Worm (Caenorhabditis elegans) whole organism, early embryonic: Measurements from ENCODE around the gene nhr-176.

ENCODE experiments used
- B0310.2 ChIP-seq: sonication (generic microtip); optimal IDR thresholded peaks from 2 replicates; lab custom pipeline; 2016; ENCODE audit warnings: mild to moderate bottlenecking, missing genetic modification characterization, missing compliant biosample characterization
- F13C5.2 ChIP-seq: sonication (generic microtip); optimal IDR thresholded peaks from 2 replicates; lab custom pipeline; 2017; ENCODE audit warnings: mild to moderate bottlenecking, missing genetic modification characterization, inconsistent platforms, missing compliant biosample characterization
- aly-1 ChIP-seq: sonication (generic microtip); optimal IDR thresholded peaks from 2 replicates; lab custom pipeline; 2016; ENCODE audit warnings: missing genetic modification characterization, missing compliant biosample characterization
- ama-1 ChIP-seq: fragments of 150-350 bp; optimal IDR thresholded peaks from 2 replicates; lab custom pipeline; 2014
- ceh-13 ChIP-seq: fragments of 200-800 bp; sonication (Bioruptor generic); optimal IDR thresholded peaks from 2 replicates; lab custom pipeline; 2018; ENCODE audit warnings: mild to moderate bottlenecking, missing genetic modification characterization, missing compliant biosample characterization
- ceh-36 ChIP-seq: sonication (generic microtip); optimal IDR thresholded peaks from 2 replicates; lab custom pipeline; 2016; ENCODE audit warnings: missing genetic modification characterization, inconsistent platforms, missing compliant biosample characterization
- ets-7 ChIP-seq: sonication (generic microtip); optimal IDR thresholded peaks from 2 replicates; lab custom pipeline; 2016; ENCODE audit warnings: missing genotype, missing genetic modification characterization, missing compliant biosample characterization
- flt-1 ChIP-seq: fragments of 200-800 bp; sonication (Bioruptor generic); IDR thresholded peaks from 2 replicates; pipeline ENCODE4 v1.3.6; 2022; ENCODE audit warnings: missing genetic modification characterization, missing compliant biosample characterization
- hmbx-1 ChIP-seq: sonication (generic microtip); optimal IDR thresholded peaks from 2 replicates; lab custom pipeline; 2016; ENCODE audit warnings: mild to moderate bottlenecking, missing genetic modification characterization, missing compliant biosample characterization
- hmg-4 ChIP-seq: fragments of 200-800 bp; sonication (Bioruptor generic); optimal IDR thresholded peaks from 2 replicates; lab custom pipeline; 2018; ENCODE audit warnings: mild to moderate bottlenecking, missing genetic modification characterization, missing compliant biosample characterization
- hnd-1 ChIP-seq: sonication (generic microtip); optimal IDR thresholded peaks from 2 replicates; lab custom pipeline; 2016; ENCODE audit warnings: missing genetic modification characterization, missing compliant biosample characterization
- pes-1 ChIP-seq: fragments of 200-800 bp; sonication (Bioruptor generic); IDR thresholded peaks from 2 replicates; pipeline ENCODE4 v1.3.6; 2022; ENCODE audit warnings: missing genetic modification reagents, missing genetic modification characterization, missing compliant biosample characterization
- scrt-1 ChIP-seq: fragments of 200-800 bp; sonication (Bioruptor generic); IDR thresholded peaks from 2 replicates; pipeline ENCODE4 v1.3.6; 2022; ENCODE audit warnings: missing genetic modification characterization, missing compliant biosample characterization
- sea-1 ChIP-seq: fragments of 200-800 bp; sonication (Bioruptor generic); conservative IDR thresholded peaks from 2 replicates; pipeline ENCODE4 v1.3.6; 2022; ENCODE audit warnings: missing genetic modification characterization, missing compliant biosample characterization
- tbx-11 ChIP-seq: fragments of 200-800 bp; sonication (Bioruptor generic); IDR thresholded peaks from 2 replicates; pipeline ENCODE4 v1.3.6; 2022; ENCODE audit warnings: missing genetic modification characterization, missing compliant biosample characterization
- tbx-37 ChIP-seq: fragments of 200-800 bp; sonication (Bioruptor generic); conservative IDR thresholded peaks from 2 replicates; pipeline ENCODE4 v1.3.6; 2022; ENCODE audit warnings: missing genetic modification reagents, missing genetic modification characterization, missing compliant biosample characterization
- tra-4 ChIP-seq: sonication (generic microtip); optimal IDR thresholded peaks from 2 replicates; lab custom pipeline; 2017; ENCODE audit warnings: missing genetic modification characterization, missing compliant biosample characterization

The nhr-176 gene

ce11 chrV:16041925-16042742 lies 29.0 kb upstream of the nhr-176 start, which contains the start of the genes his-2 and his-1:
Gene his-2 (minus strand): TSS chrV:16042283.
Gene his-1 (plus strand): TSS chrV:16042520.
- TF ChIP-seq sea-1 (GFP tag; lab: Robert Waterston, UW) = peak; percentile 47; the same call in 1 of the 2 replicates
- peak; percentile 61 for TF ChIP-seq aly-1 (tag; lab: Kevin White, UChicago)
- peak; percentile 73 for TF ChIP-seq pes-1 (GFP tag; lab: Robert Waterston, UW)
- TF ChIP-seq tbx-11 = peak; percentile 49; the same call in 1 of the 2 replicates
- peak; percentile 95 for TF ChIP-seq ama-1 (lab: Kevin White, UChicago)
- peak; percentile 43 for TF ChIP-seq flt-1 (GFP tag; lab: Robert Waterston, UW)

DNA sequence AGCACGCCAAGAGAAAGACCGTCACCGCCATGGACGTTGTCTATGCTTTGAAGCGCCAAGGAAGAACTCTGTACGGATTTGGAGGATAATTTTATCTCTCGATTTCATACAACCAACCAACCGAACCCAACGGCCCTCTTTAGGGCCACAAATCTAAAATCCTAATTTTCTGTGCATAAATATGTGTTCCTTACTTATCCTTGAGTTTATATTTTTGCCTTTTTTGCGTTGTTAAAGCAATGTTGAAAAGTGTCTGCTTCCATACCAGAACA lies 28.4 kb upstream of the nhr-176 start:
- TF ChIP-seq tbx-37 = no peak
- TF ChIP-seq tra-4 (tag; lab: Kevin White, UChicago) = no peak
- no peak for TF ChIP-seq sea-1 (GFP tag; lab: Robert Waterston, UW)
- no peak for TF ChIP-seq F13C5.2 (tag; lab: Kevin White, UChicago)
- no peak for TF ChIP-seq flt-1 (GFP tag; lab: Robert Waterston, UW)
- TF ChIP-seq ceh-36 = peak; percentile 3
- no peak for TF ChIP-seq scrt-1 (GFP tag; lab: Robert Waterston, UW)
- no peak for TF ChIP-seq hnd-1 (tag; lab: Kevin White, UChicago)
- no peak for TF ChIP-seq hmbx-1
- peak; percentile 81 for TF ChIP-seq aly-1 (tag; lab: Kevin White, UChicago)
- TF ChIP-seq ceh-13 (GFP tag; lab: Kevin White, UChicago) = no peak
- 0 out of 2 replicates have a peak, but pooled peaks have one; percentile 1 for TF ChIP-seq tbx-11
- peak; percentile 32 for TF ChIP-seq B0310.2 (tag; lab: Kevin White, UChicago)
- peak; percentile 83 for TF ChIP-seq ama-1 (lab: Kevin White, UChicago)
- no peak for TF ChIP-seq pes-1 (GFP tag; lab: Robert Waterston, UW)
- TF ChIP-seq hmg-4 (GFP tag; lab: Kevin White, UChicago) = no peak
- TF ChIP-seq ets-7 = no peak

DNA sequence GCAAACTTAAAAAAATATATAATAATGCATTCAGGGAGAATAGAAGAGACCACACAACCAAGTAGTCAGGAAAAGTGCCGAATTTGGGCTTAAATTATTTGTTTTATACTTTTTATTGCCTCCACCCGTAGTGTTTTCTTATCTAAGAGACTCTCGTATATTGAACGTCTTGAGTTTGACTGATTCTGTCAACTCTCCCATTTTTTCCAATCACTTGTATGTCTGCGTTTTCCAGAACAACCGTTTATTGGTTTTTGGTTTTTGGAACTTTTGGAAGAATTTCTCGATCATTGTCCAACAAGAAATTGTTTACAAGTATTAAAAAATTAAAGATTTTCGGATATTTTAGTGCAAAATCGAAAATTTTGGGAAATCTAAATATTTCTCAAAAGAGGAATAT lies 27.4 kb upstream of the nhr-176 start:
- no peak for TF ChIP-seq flt-1 (GFP tag; lab: Robert Waterston, UW)
- TF ChIP-seq B0310.2 (tag; lab: Kevin White, UChicago) = no peak
- TF ChIP-seq pes-1 (GFP tag; lab: Robert Waterston, UW) = no peak
- TF ChIP-seq aly-1 (tag; lab: Kevin White, UChicago) = no peak
- TF ChIP-seq hnd-1 (tag; lab: Kevin White, UChicago) = no peak
- no peak for TF ChIP-seq tbx-37
- no peak for TF ChIP-seq ceh-13 (GFP tag; lab: Kevin White, UChicago)
- TF ChIP-seq sea-1 (GFP tag; lab: Robert Waterston, UW) = no peak
- TF ChIP-seq ama-1 (lab: Kevin White, UChicago) = no peak
- no peak for TF ChIP-seq ets-7

DNA sequence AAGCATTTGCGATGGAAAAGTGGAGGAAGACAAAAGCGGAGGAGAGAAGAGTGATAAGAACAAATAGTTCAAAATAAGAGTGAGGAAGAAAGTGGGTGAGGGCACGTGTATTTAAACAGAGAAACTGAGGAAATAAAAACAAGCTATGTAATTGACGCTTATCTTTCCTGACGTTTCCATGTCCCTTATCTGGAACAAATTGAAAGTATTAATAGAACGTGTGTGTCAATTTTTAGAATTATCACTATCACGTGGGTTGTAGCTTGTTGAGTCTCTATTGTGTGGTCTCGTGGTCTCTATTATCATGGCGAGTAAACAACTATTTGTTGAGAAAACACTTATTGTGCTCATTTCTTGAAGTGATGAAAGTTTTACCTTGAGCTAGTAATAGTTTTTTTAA lies 25.3 kb upstream of the nhr-176 start, which contains the start of gene T10C6.15:
T10C6.15 (minus strand) TSS at position 104 of the 400 bp plus-strand sequence.
- no peak for TF ChIP-seq aly-1 (tag; lab: Kevin White, UChicago)
- TF ChIP-seq flt-1 (GFP tag; lab: Robert Waterston, UW) = no peak
- TF ChIP-seq ceh-13 (GFP tag; lab: Kevin White, UChicago) = no peak
- no peak for TF ChIP-seq B0310.2 (tag; lab: Kevin White, UChicago)
- no peak for TF ChIP-seq hmg-4 (GFP tag; lab: Kevin White, UChicago)
- TF ChIP-seq ets-7 = no peak
- no peak for TF ChIP-seq hnd-1 (tag; lab: Kevin White, UChicago)
- TF ChIP-seq tra-4 (tag; lab: Kevin White, UChicago) = no peak
- TF ChIP-seq pes-1 (GFP tag; lab: Robert Waterston, UW) = no peak
- TF ChIP-seq tbx-11 = no peak
- no peak for TF ChIP-seq hmbx-1
- no peak for TF ChIP-seq F13C5.2 (tag; lab: Kevin White, UChicago)
- TF ChIP-seq scrt-1 (GFP tag; lab: Robert Waterston, UW) = no peak
- TF ChIP-seq ceh-36 = no peak
- no peak for TF ChIP-seq ama-1 (lab: Kevin White, UChicago)
- no peak for TF ChIP-seq tbx-37
- TF ChIP-seq sea-1 (GFP tag; lab: Robert Waterston, UW) = no peak

DNA sequence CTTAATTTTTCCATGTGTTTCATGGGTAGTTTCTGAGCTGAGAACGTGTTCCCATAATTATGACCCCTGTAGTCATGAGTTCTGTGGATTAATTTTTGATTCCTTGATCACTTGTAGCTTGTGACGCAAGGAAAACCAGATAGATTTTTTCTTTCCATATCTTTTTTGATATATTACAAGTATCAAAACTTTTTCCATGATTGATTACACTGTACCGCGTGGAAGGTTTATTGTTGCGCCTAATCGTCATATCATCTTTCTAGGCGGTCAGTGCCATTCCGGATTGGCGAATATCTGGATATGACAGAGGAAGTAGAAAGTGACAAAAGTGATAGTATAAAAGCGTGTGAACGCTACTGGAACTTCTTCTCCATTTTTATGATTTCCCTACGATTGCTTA lies 24.6 kb upstream of the nhr-176 start, which contains the start of gene ZK285.2:
ZK285.2 (plus strand) TSS at position 301 of the 400 bp plus-strand sequence.
- no peak for TF ChIP-seq pes-1 (GFP tag; lab: Robert Waterston, UW)
- TF ChIP-seq hmbx-1 = no peak
- TF ChIP-seq hmg-4 (GFP tag; lab: Kevin White, UChicago) = no peak
- no peak for TF ChIP-seq scrt-1 (GFP tag; lab: Robert Waterston, UW)
- TF ChIP-seq ets-7 = no peak

- TF ChIP-seq scrt-1 (GFP tag; lab: Robert Waterston, UW) (no peak), aly-1 (tag; lab: Kevin White, UChicago) (no peak), F13C5.2 (tag; lab: Kevin White, UChicago) (no peak), tbx-11 (0 out of 2 replicates have a peak, but pooled peaks have one; percentile 7), ets-7 (no peak), tra-4 (tag; lab: Kevin White, UChicago) (no peak), hmbx-1 (no peak), sea-1 (GFP tag; lab: Robert Waterston, UW) (no peak)
These were observed 24.1 kb upstream of the nhr-176 start for ce11 chrV:16047052-16047451.

DNA sequence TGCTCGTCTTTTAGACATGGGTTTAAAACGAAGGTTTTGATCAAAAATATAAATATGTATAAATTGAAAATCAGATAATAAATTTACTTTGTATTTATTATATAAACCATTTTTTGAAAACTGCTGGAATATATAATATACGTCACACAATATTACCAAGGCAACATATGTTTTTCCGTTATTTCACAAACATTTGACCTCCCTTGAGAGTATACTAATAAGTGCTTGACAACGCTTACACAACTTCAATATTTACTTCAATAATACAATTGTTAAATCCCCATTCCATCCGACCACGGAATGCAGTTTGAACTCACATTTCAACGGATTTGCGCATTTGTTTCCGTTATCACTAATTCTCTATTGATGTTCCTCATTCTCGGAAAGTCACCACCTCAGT lies 23.6 kb upstream of the nhr-176 start, which contains the start of gene str-198:
str-198 (plus strand) TSS at position 301 of the 400 bp plus-strand sequence.
- TF ChIP-seq aly-1 (tag; lab: Kevin White, UChicago) = no peak
- TF ChIP-seq flt-1 (GFP tag; lab: Robert Waterston, UW) = no peak
- TF ChIP-seq B0310.2 (tag; lab: Kevin White, UChicago) = no peak
- TF ChIP-seq F13C5.2 (tag; lab: Kevin White, UChicago) = no peak
- TF ChIP-seq ama-1 (lab: Kevin White, UChicago) = no peak
